Fruit fly (Drosophila melanogaster) whole organism, embryonic: ENCODE data around the gene CheA75a.

Experiments
- CG14014 ChIP-seq: fragments of 200-800 bp; sonication (Bioruptor generic); IDR thresholded peaks from 2 replicates; pipeline ENCODE4 v1.3.6; 2022; ENCODE audit warnings: missing biosample characterization, missing genetic modification characterization
- CG1602 ChIP-seq: fragments of 200-800 bp; sonication (Bioruptor generic); optimal IDR thresholded peaks from 3 replicates; lab custom pipeline; 2016; ENCODE audit warnings: missing biosample characterization, missing genetic modification characterization
- Dfd ChIP-seq, 2 experiments: fragments of >200 bp; optimal IDR thresholded peaks; 2 replicates each; lab custom pipeline; 2017; ENCODE audit warnings: missing biosample characterization in 2 of 2, missing genetic modification characterization in 2 of 2
- Drgx ChIP-seq: fragments of 200-800 bp; sonication (Bioruptor generic); IDR thresholded peaks from 2 replicates; pipeline ENCODE4 v1.3.6; 2022; ENCODE audit warnings: missing biosample characterization, missing genetic modification characterization
- PHDP ChIP-seq: fragments of 200-800 bp; sonication (Bioruptor generic); optimal IDR thresholded peaks from 3 replicates; lab custom pipeline; 2018; ENCODE audit warnings: missing biosample characterization, mild to moderate bottlenecking, missing genetic modification characterization, moderate library complexity
- hbn ChIP-seq: fragments of 200-800 bp; sonication (Bioruptor generic); IDR thresholded peaks from 2 replicates; pipeline ENCODE4 v1.3.6; 2022; ENCODE audit warnings: missing biosample characterization, missing genetic modification characterization; ENCODE audit not compliant: partially characterized antibody
- lov ChIP-seq, 2 experiments: fragments of 200-800 bp in 1 of 2; fragments of >200 bp in 1 of 2; sonication (Bioruptor generic) in 1 of 2; IDR thresholded peaks in 1 of 2; optimal IDR thresholded peaks in 1 of 2; 2 replicates in 1 of 2; 3 replicates in 1 of 2; pipeline versions ENCODE4 v1.3.6 to Lab custom; 2017 to 2022; ENCODE audit warnings: missing biosample characterization in 1 of 2, missing genetic modification characterization in 1 of 2
- psq ChIP-seq: fragments of 200-800 bp; sonication (Bioruptor generic); optimal IDR thresholded peaks from 2 replicates; lab custom pipeline; 2017; ENCODE audit warnings: missing biosample characterization, missing genetic modification characterization
- zen2 ChIP-seq: fragments of 200-800 bp; sonication (Bioruptor generic); IDR thresholded peaks from 3 replicates; pipeline ENCODE4 v1.3.6; 2022; ENCODE audit warnings: missing biosample characterization, missing genetic modification characterization; ENCODE audit not compliant: partially characterized antibody

DNA sequence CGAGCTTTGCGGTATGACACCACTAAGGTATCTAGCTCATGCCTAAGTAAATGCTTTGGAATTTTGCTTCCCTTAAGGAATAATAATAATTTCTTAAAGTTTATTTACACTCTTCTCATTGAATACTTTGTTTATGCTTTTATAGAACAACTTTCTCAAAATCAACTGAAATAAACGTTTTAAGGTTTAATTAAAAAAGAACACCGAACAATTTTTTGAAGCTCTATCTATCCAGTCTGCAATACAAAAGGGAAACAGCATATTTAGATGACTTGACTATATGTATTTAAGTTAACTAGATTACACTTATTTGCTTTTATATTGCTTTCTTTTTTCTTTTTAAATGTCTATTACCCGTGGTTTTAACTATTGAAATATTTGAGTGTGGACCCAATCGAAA is 49.3 kb downstream of the CheA75a start, which contains the start of gene CG13700:
- TF ChIP-seq CG1602 (GFP tag; lab: Kevin White, UChicago) (no peak), Drgx (GFP tag; lab: Robert Waterston, UW) (no peak), zen2 (GFP tag; lab: Robert Waterston, UW) (no peak), PHDP (tag; lab: Kevin White, UChicago) (no peak), Dfd (GFP tag; optimal IDR thresholded peaks at IDR 0.05; lab: Kevin White, UChicago) (no peak), hbn (GFP tag; lab: Robert Waterston, UW) (no peak), lov (optimal IDR thresholded peaks at IDR 0.05; lab: Kevin White, UChicago) (no peak), lov (GFP tag; IDR thresholded peaks at IDR 0.05; lab: Robert Waterston, UW) (no peak), psq (no peak), CG14014 (GFP tag; lab: Robert Waterston, UW) (no peak)
